Worm (Caenorhabditis elegans): ENCODE measurements around the gene arl-1.

The arl-1 gene

DNA sequence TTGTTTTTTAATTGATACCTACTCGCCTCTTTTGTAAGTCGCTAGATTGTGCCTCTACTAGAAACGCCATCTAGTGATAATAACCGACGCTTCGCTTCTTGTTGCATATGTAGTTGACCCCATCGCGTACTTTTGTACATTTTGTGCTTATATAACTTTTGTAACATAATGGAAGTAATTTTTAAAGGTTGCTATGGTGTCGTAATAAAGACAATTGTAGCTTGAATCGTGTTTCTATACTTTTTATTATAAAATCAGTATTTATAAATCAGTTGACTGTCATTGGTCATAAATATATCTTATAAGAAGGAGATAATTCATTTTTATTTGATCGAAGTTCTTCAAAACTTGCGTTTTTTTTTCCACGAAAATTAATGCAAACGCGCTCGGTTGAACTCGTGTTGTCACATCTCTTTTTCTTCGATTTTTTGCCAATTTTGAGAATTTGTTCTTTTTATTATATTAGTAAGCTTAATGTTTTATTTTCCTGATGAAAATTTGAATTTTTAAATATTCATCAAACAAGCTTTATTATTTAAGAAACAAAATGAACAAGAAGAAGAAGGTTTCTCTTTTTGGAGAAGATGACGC, 4.2 kb upstream of the arl-1 start, which contains the start of gene F54C9.9 (continued):
- no peak for TF ChIP-seq peb-1 (tag; optimal IDR thresholded peaks at IDR 0.05)

DNA sequence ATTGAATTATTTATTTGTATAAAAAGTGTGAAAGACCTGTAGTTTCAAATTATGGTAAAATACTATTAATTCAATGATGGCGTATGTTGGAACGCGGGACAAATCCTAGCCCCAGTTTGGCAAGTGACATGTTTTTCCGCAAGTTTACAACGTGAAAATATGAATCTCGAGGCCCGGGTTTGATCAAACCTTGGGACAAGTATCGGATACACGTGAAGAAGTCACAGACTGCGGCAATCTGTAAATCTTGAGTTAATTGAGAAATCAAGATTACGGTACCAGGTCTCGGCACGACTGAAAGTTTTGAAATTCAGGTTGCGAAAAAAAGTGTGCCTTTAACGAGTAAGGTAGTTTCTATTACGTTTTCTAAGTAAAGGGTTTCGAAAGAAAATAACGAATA, 1.2 kb downstream of the arl-1 start:
- no peak for TF ChIP-seq zag-1 (tag; optimal IDR thresholded peaks at IDR 0.05)
- no peak for TF ChIP-seq nhr-11 (tag; optimal IDR thresholded peaks at IDR 0.05)
- no peak for TF ChIP-seq crh-2 (tag; optimal IDR thresholded peaks at IDR 0.05)

ce11 chrII:8585036-8585627, 3.3 kb downstream of the arl-1 start, which contains the start of gene F54C9.11:
F54C9.11 (minus strand) TSS chrII:8585086.
- TF ChIP-seq sem-4 (tag; optimal IDR thresholded peaks at IDR 0.05) (peak; percentile 68), nhr-11 (tag; optimal IDR thresholded peaks at IDR 0.05) (no peak), crh-2 (tag; optimal IDR thresholded peaks at IDR 0.05) (peak; percentile 34), ama-1 (optimal IDR thresholded peaks at IDR 0.05) (no peak), sma-9 (GFP tag; optimal IDR thresholded peaks at IDR 0.05) (peak; percentile 41), sma-9 (tag; optimal IDR thresholded peaks at IDR 0.05) (no peak), nhr-6 (tag; optimal IDR thresholded peaks at IDR 0.05) (no peak), mdl-1 (tag; optimal IDR thresholded peaks at IDR 0.05) (no peak), nhr-25 (tag; optimal IDR thresholded peaks at IDR 0.05) (no peak), ztf-11 (tag; optimal IDR thresholded peaks at IDR 0.05) (no peak), snpc-4 (tag; optimal IDR thresholded peaks at IDR 0.05) (no peak), fos-1 (tag; optimal IDR thresholded peaks at IDR 0.05) (no peak), ceh-82 (tag; optimal IDR thresholded peaks at IDR 0.05) (no peak), Y55F3AM.14 (GFP tag; optimal IDR thresholded peaks at IDR 0.05) (no peak), nhr-12 (tag; optimal IDR thresholded peaks at IDR 0.05) (no peak), elt-3 (tag; optimal IDR thresholded peaks at IDR 0.05) (no peak), unc-62 (GFP tag; optimal IDR thresholded peaks at IDR 0.05) (no peak), unc-39 (tag; optimal IDR thresholded peaks at IDR 0.05) (no peak), mbf-1 (tag; optimal IDR thresholded peaks at IDR 0.05) (no peak), lin-39 (tag; optimal IDR thresholded peaks at IDR 0.05) (no peak), gmeb-1 (tag; optimal IDR thresholded peaks at IDR 0.05) (no peak), dmd-4 (tag; optimal IDR thresholded peaks at IDR 0.05) (no peak), R02D3.7 (tag; optimal IDR thresholded peaks at IDR 0.05) (no peak), skn-1 (tag; optimal IDR thresholded peaks at IDR 0.05) (no peak), mab-5 (tag; optimal IDR thresholded peaks at IDR 0.05) (no peak), zag-1 (tag; optimal IDR thresholded peaks at IDR 0.05) (peak; percentile 15), ceh-16 (tag; optimal IDR thresholded peaks at IDR 0.05) (no peak), alr-1 (tag; optimal IDR thresholded peaks at IDR 0.05) (no peak), C34F6.9 (tag; optimal IDR thresholded peaks at IDR 0.05) (peak; percentile 73), ztf-1 (GFP tag; conservative IDR thresholded peaks at IDR 0.05) (no peak), elt-1 (tag; optimal IDR thresholded peaks at IDR 0.05) (no peak), lin-13 (GFP tag; optimal IDR thresholded peaks at IDR 0.05) (peak; percentile 24), F13H6.1 (tag; optimal IDR thresholded peaks at IDR 0.05) (no peak), lsy-2 (tag; optimal IDR thresholded peaks at IDR 0.05) (peak in 1 of 2 experiments; percentile 57), nhr-77 (tag; optimal IDR thresholded peaks at IDR 0.05) (no peak), unc-55 (GFP tag; optimal IDR thresholded peaks at IDR 0.05) (peak; percentile 90), nhr-129 (tag; optimal IDR thresholded peaks at IDR 0.05) (peak; percentile 63), peb-1 (tag; optimal IDR thresholded peaks at IDR 0.05) (no peak), ztf-4 (tag; optimal IDR thresholded peaks at IDR 0.05) (peak; percentile 45), nhr-21 (tag; optimal IDR thresholded peaks at IDR 0.05) (no peak), nhr-237 (tag; optimal IDR thresholded peaks at IDR 0.05) (no peak), ZK546.5 (tag; optimal IDR thresholded peaks at IDR 0.05) (no peak), lin-11 (tag; optimal IDR thresholded peaks at IDR 0.05) (no peak), egl-27 (tag; optimal IDR thresholded peaks at IDR 0.05) (no peak), nhr-10 (tag; optimal IDR thresholded peaks at IDR 0.05) (no peak), sma-3 (GFP tag; optimal IDR thresholded peaks at IDR 0.05) (no peak), blmp-1 (tag; optimal IDR thresholded peaks at IDR 0.05; ENCODE audit: insufficient read depth) (no peak), aly-2 (tag; optimal IDR thresholded peaks at IDR 0.05) (no peak), nhr-23 (tag; optimal IDR thresholded peaks at IDR 0.05) (no peak)

Measured in whole organism, L2 larva.